Worm (Caenorhabditis elegans) whole organism, L4 larva: ENCODE measurements around the gene clec-175.

ENCODE experiments used
- F37D6.2 ChIP-seq: sonication (generic microtip); optimal IDR thresholded peaks from 2 replicates; lab custom pipeline; 2016; ENCODE audit warnings: mild to moderate bottlenecking, missing genetic modification characterization, missing compliant biosample characterization
- T26A8.4 ChIP-seq: fragments of 200-800 bp; sonication (Bioruptor generic); IDR thresholded peaks from 2 replicates; pipeline ENCODE4 v1.3.6; 2022; ENCODE audit warnings: missing genetic modification characterization, missing compliant biosample characterization
- Y105C5A.15 ChIP-seq: fragments of 200-800 bp; sonication (Bioruptor generic); IDR thresholded peaks from 2 replicates; pipeline ENCODE4 v1.3.6; 2022; ENCODE audit warnings: missing genetic modification characterization, missing compliant biosample characterization
- Y75B8A.6 ChIP-seq: fragments of 200-800 bp; sonication (Bioruptor generic); IDR thresholded peaks from 2 replicates; pipeline ENCODE4 v1.3.6; 2022; ENCODE audit warnings: missing genetic modification reagents, missing genetic modification characterization, missing compliant biosample characterization
- ZK337.2 ChIP-seq: fragments of 200-800 bp; sonication (Bioruptor generic); IDR thresholded peaks from 2 replicates; pipeline ENCODE4 v1.3.6; 2022; ENCODE audit warnings: missing genetic modification reagents, missing genetic modification characterization, missing compliant biosample characterization
- aha-1 ChIP-seq: fragments of 150-350 bp; peaks from one replicate; lab custom pipeline; 2014; ENCODE audit warnings: missing biosample characterization, missing genetic modification characterization
- ama-1 ChIP-seq: fragments of 150-350 bp; optimal IDR thresholded peaks from 2 replicates; lab custom pipeline; 2014; ENCODE audit warnings: inconsistent platforms, mixed read lengths
- arid-1 ChIP-seq: fragments of 200-800 bp; sonication (Bioruptor generic); conservative IDR thresholded peaks from 2 replicates; pipeline ENCODE4 v1.3.6; 2022; ENCODE audit warnings: missing genetic modification reagents, missing genetic modification characterization, missing compliant biosample characterization
- ceh-20 ChIP-seq: fragments of 200-800 bp; sonication (Bioruptor generic); IDR thresholded peaks from 2 replicates; pipeline ENCODE4 v1.3.6; 2022; ENCODE audit warnings: missing genetic modification reagents, missing genetic modification characterization, missing compliant biosample characterization
- cey-2 ChIP-seq: sonication (generic microtip); optimal IDR thresholded peaks from 3 replicates; lab custom pipeline; 2017; ENCODE audit warnings: missing genetic modification characterization, mild to moderate bottlenecking, missing compliant biosample characterization, antibody characterized with exemption, borderline replicate concordance; ENCODE audit not compliant: insufficient read depth
- daf-16 ChIP-seq, 3 experiments: sonication (generic microtip); optimal IDR thresholded peaks; 2 replicates each; lab custom pipeline; 2016 to 2017; ENCODE audit warnings: missing genetic modification characterization in 3 of 3, missing genetic modification reagents in 3 of 3, mild to moderate bottlenecking in 2 of 3, missing compliant biosample characterization in 2 of 3, missing biosample characterization in 1 of 3, moderate library complexity in 1 of 3
- dmd-6 ChIP-seq: fragments of 200-800 bp; sonication (Bioruptor generic); IDR thresholded peaks from 2 replicates; pipeline ENCODE4 v1.3.6; 2022; ENCODE audit warnings: missing genetic modification reagents, missing genetic modification characterization, missing compliant biosample characterization
- duxl-1 ChIP-seq: sonication (generic microtip); optimal IDR thresholded peaks from 2 replicates; lab custom pipeline; 2016; ENCODE audit warnings: mild to moderate bottlenecking, missing genetic modification characterization, moderate library complexity, missing compliant biosample characterization; ENCODE audit not compliant: poor library complexity
- dve-1 ChIP-seq: sonication (generic microtip); optimal IDR thresholded peaks from 2 replicates; lab custom pipeline; 2017; ENCODE audit warnings: antibody characterized with exemption, mild to moderate bottlenecking, missing genetic modification characterization, missing compliant biosample characterization; ENCODE audit not compliant: insufficient read depth
- fkh-10 ChIP-seq: fragments of 150-350 bp; optimal IDR thresholded peaks from 2 replicates; lab custom pipeline; 2014; ENCODE audit warnings: missing biosample characterization, missing genetic modification reagents, missing genetic modification characterization
- fos-1 ChIP-seq: fragments of 150-350 bp; optimal IDR thresholded peaks from 2 replicates; lab custom pipeline; 2014; ENCODE audit warnings: missing biosample characterization, missing genetic modification characterization
- hif-1 ChIP-seq, 2 experiments: sonication (generic microtip); optimal IDR thresholded peaks; 2 replicates each; lab custom pipeline; 2016 to 2017; ENCODE audit warnings: missing compliant biosample characterization in 2 of 2, missing genetic modification characterization in 2 of 2, missing genetic modification reagents in 2 of 2, missing genotype in 2 of 2, mild to moderate bottlenecking in 1 of 2
- hlh-30 ChIP-seq: sonication (generic microtip); optimal IDR thresholded peaks from 2 replicates; lab custom pipeline; 2017; ENCODE audit warnings: antibody characterized with exemption, mild to moderate bottlenecking, missing genetic modification characterization, missing compliant biosample characterization; ENCODE audit not compliant: insufficient read depth
- hmg-1.1 ChIP-seq: fragments of 200-800 bp; sonication (Bioruptor generic); IDR thresholded peaks from 2 replicates; pipeline ENCODE4 v1.3.6; 2022; ENCODE audit warnings: missing genetic modification reagents, missing genetic modification characterization, missing compliant biosample characterization
- jun-1 ChIP-seq: fragments of 150-350 bp; optimal IDR thresholded peaks from 2 replicates; lab custom pipeline; 2014; ENCODE audit warnings: missing biosample characterization, missing genetic modification reagents, missing genetic modification characterization
- lin-1 ChIP-seq: fragments of 200-800 bp; sonication (Bioruptor generic); IDR thresholded peaks from 2 replicates; pipeline ENCODE4 v1.3.6; 2022; ENCODE audit warnings: missing genetic modification reagents, missing genetic modification characterization, missing compliant biosample characterization
- lin-29 ChIP-seq: fragments of 200-800 bp; sonication (Bioruptor generic); IDR thresholded peaks from 2 replicates; pipeline ENCODE4 v1.3.6; 2022; ENCODE audit warnings: missing genetic modification reagents, missing genetic modification characterization, missing compliant biosample characterization
- madf-5 ChIP-seq, 2 experiments: fragments of 200-800 bp; sonication (Bioruptor generic); IDR thresholded peaks; 2 replicates each; pipeline ENCODE4 v1.3.6; 2022; ENCODE audit warnings: missing compliant biosample characterization in 2 of 2, missing genetic modification characterization in 2 of 2
- mep-1 ChIP-seq: fragments of 150-350 bp; sonication (generic microtip); optimal IDR thresholded peaks from 3 replicates; lab custom pipeline; 2014; ENCODE audit warnings: missing biosample characterization, missing genetic modification characterization
- mes-2 ChIP-seq: sonication (generic microtip); optimal IDR thresholded peaks from 2 replicates; lab custom pipeline; 2016; ENCODE audit warnings: missing genotype, mild to moderate bottlenecking, missing genetic modification characterization, missing compliant biosample characterization; ENCODE audit not compliant: poor library complexity, severe bottlenecking
- mxl-2 ChIP-seq: fragments of 200-800 bp; sonication (Bioruptor generic); conservative IDR thresholded peaks from 2 replicates; pipeline ENCODE4 v1.3.6; 2022; ENCODE audit warnings: missing genetic modification reagents, missing genetic modification characterization, missing compliant biosample characterization
- mxl-3 ChIP-seq: fragments of 200-800 bp; sonication (Bioruptor generic); optimal IDR thresholded peaks from 2 replicates; lab custom pipeline; 2018; ENCODE audit warnings: mild to moderate bottlenecking, missing genetic modification characterization, missing compliant biosample characterization
- nhr-102 ChIP-seq: sonication (generic microtip); optimal IDR thresholded peaks from 2 replicates; lab custom pipeline; 2016; ENCODE audit warnings: mild to moderate bottlenecking, missing genetic modification characterization, moderate library complexity, missing compliant biosample characterization
- nhr-11 ChIP-seq: fragments of 150-350 bp; optimal IDR thresholded peaks from 2 replicates; lab custom pipeline; 2014; ENCODE audit warnings: missing biosample characterization, missing genetic modification characterization
- nhr-25 ChIP-seq: sonication (generic microtip); optimal IDR thresholded peaks from 2 replicates; lab custom pipeline; 2017; ENCODE audit warnings: missing genetic modification characterization, mild to moderate bottlenecking, missing compliant biosample characterization, antibody characterized with exemption, moderate library complexity, borderline replicate concordance; ENCODE audit not compliant: insufficient read depth
- nhr-6 ChIP-seq: fragments of 150-350 bp; optimal IDR thresholded peaks from 2 replicates; lab custom pipeline; 2014; ENCODE audit warnings: missing biosample characterization, missing genetic modification characterization
- nhr-77 ChIP-seq: fragments of 150-350 bp; optimal IDR thresholded peaks from 2 replicates; lab custom pipeline; 2014; ENCODE audit warnings: missing biosample characterization, missing genetic modification characterization
- pha-4 ChIP-seq, 2 experiments: fragments of 150-350 bp in 1 of 2; fragments of 200-800 bp in 1 of 2; sonication (Bioruptor generic) in 1 of 2; IDR thresholded peaks in 1 of 2; optimal IDR thresholded peaks in 1 of 2; 2 replicates each; pipeline versions ENCODE4 v1.3.6 to Lab custom; 2014 to 2022; ENCODE audit warnings: missing genetic modification characterization in 2 of 2, missing genetic modification reagents in 2 of 2, missing biosample characterization in 1 of 2, missing compliant biosample characterization in 1 of 2
- rbr-2 ChIP-seq: sonication (generic microtip); optimal IDR thresholded peaks from 2 replicates; lab custom pipeline; 2016; ENCODE audit warnings: missing genotype, missing genetic modification characterization, missing compliant biosample characterization
- set-16 ChIP-seq: fragments of 200-800 bp; sonication (Bioruptor generic); IDR thresholded peaks from 2 replicates; pipeline ENCODE4 v1.3.6; 2022; ENCODE audit warnings: missing genetic modification reagents, missing genetic modification characterization, missing compliant biosample characterization
- snpc-1.2 ChIP-seq: fragments of 200-800 bp; sonication (Bioruptor generic); IDR thresholded peaks from 2 replicates; pipeline ENCODE4 v1.3.6; 2022; ENCODE audit warnings: missing genetic modification reagents, missing genetic modification characterization, missing compliant biosample characterization
- spr-1 ChIP-seq: sonication (generic microtip); optimal IDR thresholded peaks from 2 replicates; lab custom pipeline; 2016; ENCODE audit warnings: mild to moderate bottlenecking, missing genetic modification characterization, missing compliant biosample characterization
- spr-3 ChIP-seq: fragments of 200-800 bp; sonication (Bioruptor generic); optimal IDR thresholded peaks from 2 replicates; lab custom pipeline; 2018; ENCODE audit warnings: mild to moderate bottlenecking, missing genetic modification characterization, missing compliant biosample characterization
- unc-62 ChIP-seq, 3 experiments: fragments of 150-350 bp in 1 of 3; sonication (generic microtip); optimal IDR thresholded peaks in 2 of 3; peaks in 1 of 3; 1 replicate in 1 of 3; 2 replicates in 2 of 3; lab custom pipeline; 2014 to 2017; ENCODE audit warnings: missing biosample characterization in 3 of 3, missing genetic modification characterization in 3 of 3, missing genetic modification reagents in 3 of 3, missing genotype in 1 of 3
- zag-1 ChIP-seq: fragments of 150-350 bp; optimal IDR thresholded peaks from 2 replicates; lab custom pipeline; 2014; ENCODE audit warnings: missing biosample characterization, missing genetic modification characterization
- zfp-3 ChIP-seq: fragments of 200-800 bp; sonication (Bioruptor generic); conservative IDR thresholded peaks from 2 replicates; pipeline ENCODE4 v1.3.6; 2022; ENCODE audit warnings: missing genetic modification reagents, missing genetic modification characterization, missing compliant biosample characterization
- ztf-11 ChIP-seq: fragments of 150-350 bp; optimal IDR thresholded peaks from 2 replicates; lab custom pipeline; 2014; ENCODE audit warnings: missing biosample characterization, missing genetic modification characterization

clec-175 gene

DNA sequence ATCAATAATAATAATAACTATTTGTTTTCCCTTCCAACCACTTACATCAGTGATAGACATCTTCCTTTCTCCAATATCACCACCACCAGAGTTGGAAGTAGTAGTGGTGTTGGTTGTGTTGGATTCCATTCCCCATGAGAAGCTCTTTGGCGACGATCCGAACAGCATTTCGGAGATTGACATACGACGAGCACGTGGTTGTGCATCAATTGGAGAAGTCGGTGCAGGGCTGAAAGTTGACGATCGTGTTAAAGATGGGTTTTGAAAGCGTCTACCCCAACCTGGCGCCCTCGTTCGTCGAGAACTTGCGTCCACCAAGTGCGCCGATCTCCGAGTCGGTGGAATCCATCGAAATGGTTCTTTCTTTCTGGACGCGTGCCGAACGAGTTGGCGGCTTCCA, 46.9 kb downstream of the clec-175 start:
- TF ChIP-seq fos-1 (tag; lab: Kevin White, UChicago) (no peak), Y75B8A.6 (GFP tag; lab: Robert Waterston, UW) (0 out of 2 replicates have a peak, but pooled peaks have one; percentile 35), aha-1 (tag; lab: Kevin White, UChicago) (peak; percentile 73), snpc-1.2 (GFP tag; lab: Robert Waterston, UW) (no peak), ama-1 (lab: Kevin White, UChicago) (peak; percentile 41)

DNA sequence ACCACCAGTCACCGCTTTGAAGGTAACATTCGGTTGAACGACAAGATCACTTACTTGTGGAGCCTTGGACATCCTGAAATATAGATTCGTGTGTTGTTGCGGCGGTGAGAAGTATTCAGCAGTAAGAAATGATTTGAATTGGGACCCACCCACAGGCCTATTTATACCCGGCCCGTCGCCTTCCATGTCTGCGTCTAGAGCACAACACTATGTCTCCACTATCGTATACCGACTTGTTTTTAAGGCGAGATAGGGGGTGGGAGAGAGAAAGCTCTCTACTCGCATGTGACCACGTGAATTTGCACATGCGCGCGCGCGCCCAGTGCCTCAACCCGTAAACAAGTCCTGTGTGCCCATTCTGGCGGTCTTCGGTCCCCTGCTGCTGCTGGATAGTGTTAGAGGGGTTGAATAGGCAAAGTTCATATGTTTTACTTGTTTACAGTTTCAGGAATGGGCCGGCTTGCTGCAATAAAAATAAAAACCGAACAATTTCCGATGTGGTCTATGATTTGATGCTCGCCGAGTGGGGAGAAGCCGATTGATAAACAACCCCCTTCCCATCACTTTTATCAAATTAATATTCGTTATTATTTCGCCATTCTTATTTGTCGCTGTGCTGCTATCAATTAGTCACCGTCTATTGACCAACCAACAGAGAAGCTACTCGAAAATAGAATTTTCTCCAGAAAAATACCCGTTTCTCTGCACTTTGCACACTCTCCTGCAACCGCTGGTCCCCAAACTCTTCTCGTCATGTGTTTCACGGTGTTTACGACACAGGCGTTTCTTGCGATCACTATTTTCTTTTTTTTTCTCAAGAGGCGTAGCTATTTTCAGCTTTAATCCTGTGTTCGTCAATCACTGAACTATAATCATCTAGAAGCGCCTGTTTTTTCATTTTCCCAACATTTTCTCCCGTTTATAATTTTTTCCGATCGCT, 47.9 kb downstream of the clec-175 start:
- peak; percentile 70 for TF ChIP-seq nhr-11 (tag; lab: Kevin White, UChicago)
- TF ChIP-seq aha-1 (tag; lab: Kevin White, UChicago), result peak; percentile 96
- TF ChIP-seq hif-1 (tag; optimal IDR thresholded peaks at IDR 0.05; lab: Kevin White, UChicago), result peak; percentile 1 to 71
- peak; percentile 51 for TF ChIP-seq nhr-102
- peak; percentile 83 for TF ChIP-seq fkh-10 (GFP tag; lab: Kevin White, UChicago)
- TF ChIP-seq lin-1 (GFP tag; lab: Robert Waterston, UW), result peak; percentile 25; the same call in 1 of the 2 replicates
- peak; percentile 58 for TF ChIP-seq mep-1 (tag; lab: Kevin White, UChicago)
- peak; percentile 65 for TF ChIP-seq zfp-3 (GFP tag; lab: Robert Waterston, UW)
- peak in 1 of 2 experiments; percentile 67 for TF ChIP-seq unc-62 (GFP tag; optimal IDR thresholded peaks at IDR 0.05 in 1 of 2; lab: Kevin White, UChicago)
- no peak for TF ChIP-seq unc-62 (tag; optimal IDR thresholded peaks at IDR 0.05; lab: Kevin White, UChicago)
- TF ChIP-seq mes-2 (tag; lab: Kevin White, UChicago), result peak; percentile 49
- TF ChIP-seq spr-3, result peak; percentile 42
- 0 out of 2 replicates have a peak, but pooled peaks have one; percentile 4 for TF ChIP-seq arid-1 (GFP tag; lab: Robert Waterston, UW)
- TF ChIP-seq F37D6.2 (tag; lab: Kevin White, UChicago), result peak; percentile 18
- TF ChIP-seq zag-1, result no peak
- peak; percentile 80 for TF ChIP-seq mxl-3 (GFP tag; lab: Kevin White, UChicago)
- peak; percentile 75 for TF ChIP-seq dve-1 (tag; lab: Kevin White, UChicago)
- TF ChIP-seq Y105C5A.15 (GFP tag; lab: Robert Waterston, UW), result peak; percentile 20; the same call in 1 of the 2 replicates
- peak; percentile 78 for TF ChIP-seq mxl-2 (GFP tag; lab: Robert Waterston, UW)
- 0 out of 2 replicates have a peak, but pooled peaks have one; percentile 12 for TF ChIP-seq lin-29
- TF ChIP-seq spr-1 (tag; lab: Kevin White, UChicago), result no peak
- TF ChIP-seq duxl-1 (tag; lab: Kevin White, UChicago), result peak; percentile 36
- TF ChIP-seq Y75B8A.6 (GFP tag; lab: Robert Waterston, UW), result no peak
- TF ChIP-seq nhr-77, result no peak
- TF ChIP-seq set-16 (GFP tag; lab: Robert Waterston, UW), result peak; percentile 77
- peak; percentile 97 for TF ChIP-seq hlh-30 (tag; lab: Kevin White, UChicago)
- TF ChIP-seq madf-5 (GFP tag; IDR thresholded peaks at IDR 0.05; lab: Robert Waterston, UW), result 0 out of 4 replicates have a peak, but pooled peaks of 1 of the 2 experiments have one; percentile 35
- no peak for TF ChIP-seq ZK337.2
- TF ChIP-seq pha-4 (GFP tag; IDR thresholded peaks at IDR 0.05; lab: Robert Waterston, UW), result peak; percentile 56
- TF ChIP-seq pha-4 (tag; optimal IDR thresholded peaks at IDR 0.05; lab: Kevin White, UChicago), result peak; percentile 12
- no peak for TF ChIP-seq jun-1
- no peak for TF ChIP-seq ztf-11
- peak; percentile 53 for TF ChIP-seq ceh-20 (GFP tag; lab: Robert Waterston, UW)
- TF ChIP-seq daf-16 (GFP tag; optimal IDR thresholded peaks at IDR 0.05; lab: Kevin White, UChicago), result peak in 1 of 2 experiments; percentile 38
- TF ChIP-seq daf-16 (tag; optimal IDR thresholded peaks at IDR 0.05; lab: Kevin White, UChicago), result peak; percentile 98
- peak; percentile 60 for TF ChIP-seq hmg-1.1 (GFP tag; lab: Robert Waterston, UW)
- peak; percentile 79 for TF ChIP-seq rbr-2 (tag; lab: Kevin White, UChicago)
- peak; percentile 71 for TF ChIP-seq nhr-25 (tag; lab: Kevin White, UChicago)
- TF ChIP-seq nhr-6 (tag; lab: Kevin White, UChicago), result peak; percentile 40
- TF ChIP-seq cey-2 (tag; lab: Kevin White, UChicago), result no peak
- no peak for TF ChIP-seq fos-1 (tag; lab: Kevin White, UChicago)
- TF ChIP-seq T26A8.4 (GFP tag; lab: Robert Waterston, UW), result peak; percentile 58; the same call in 1 of the 2 replicates
- TF ChIP-seq dmd-6 (GFP tag; lab: Robert Waterston, UW), result peak; percentile 82
